Worm (Caenorhabditis elegans) whole organism, L4/young adult: ENCODE data around the gene exos-4.1.

ENCODE experiments used
- W03F9.2 ChIP-seq: fragments of 150-350 bp; optimal IDR thresholded peaks from 2 replicates; lab custom pipeline; 2014; ENCODE audit warnings: missing biosample characterization, missing genetic modification characterization
- dao-5 ChIP-seq: sonication (generic microtip); optimal IDR thresholded peaks from 2 replicates; lab custom pipeline; 2016; ENCODE audit warnings: missing genotype, missing genetic modification characterization, moderate library complexity, missing compliant biosample characterization
- him-1 ChIP-seq: sonication (generic microtip); optimal IDR thresholded peaks from 2 replicates; lab custom pipeline; 2016; ENCODE audit warnings: missing genotype, missing genetic modification reagents, missing genetic modification characterization, missing compliant biosample characterization

ce11 chrIV:13080861-13081260 lies 17.9 kb upstream of the exos-4.1 start:
- no peak for TF ChIP-seq him-1 (tag; lab: Kevin White, UChicago)
- TF ChIP-seq W03F9.2 (tag; lab: Kevin White, UChicago): no peak
- no peak for TF ChIP-seq dao-5 (tag; lab: Kevin White, UChicago)
